Worm (Caenorhabditis elegans): ENCODE results near the gene mix-1.

Gene mix-1

DNA sequence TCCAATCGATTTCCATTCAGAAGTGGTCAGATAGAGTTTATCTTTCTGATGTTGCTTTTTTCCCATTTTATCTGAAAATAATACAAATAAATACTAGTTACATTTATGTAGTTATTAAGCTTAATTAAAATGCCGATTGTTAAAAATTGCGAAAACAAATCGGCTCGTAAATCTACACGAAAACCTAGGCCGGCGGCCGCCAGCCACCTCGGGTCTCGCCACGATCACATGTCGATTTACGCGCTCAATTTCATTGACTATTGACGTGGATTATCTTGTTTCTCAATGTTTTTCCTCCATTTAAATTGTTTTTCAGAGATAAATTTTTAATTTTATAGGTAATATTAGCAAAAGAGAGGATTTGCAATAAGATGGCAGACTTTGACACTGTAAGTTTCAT lies 48.5 kb downstream of the mix-1 start, which contains the start of the genes cyn-4 and copz-1 (continued):
- no peak for TF ChIP-seq die-1 (tag; optimal IDR thresholded peaks at IDR 0.05)
- TF ChIP-seq Y67H2A.10 (GFP tag; conservative IDR thresholded peaks at IDR 0.05) = 0 out of 2 replicates have a peak, but pooled peaks have one; percentile 42
- no peak for TF ChIP-seq akir-1 (GFP tag; optimal IDR thresholded peaks at IDR 0.05)
- TF ChIP-seq ceh-40 (GFP tag; IDR thresholded peaks at IDR 0.05) = no peak
- TF ChIP-seq attf-3 (GFP tag; conservative IDR thresholded peaks at IDR 0.05) = 0 out of 2 replicates have a peak, but pooled peaks have one; percentile 47
- 0 out of 2 replicates have a peak, but pooled peaks have one; percentile 37 for TF ChIP-seq ekl-4 (GFP tag; IDR thresholded peaks at IDR 0.05)
- TF ChIP-seq Y56A3A.18 (GFP tag; IDR thresholded peaks at IDR 0.05) = no peak
- peak; percentile 22; the same call in 1 of the 2 replicates for TF ChIP-seq cebp-1 (GFP tag; IDR thresholded peaks at IDR 0.05)
- peak; percentile 73 for TF ChIP-seq cebp-1 (tag; optimal IDR thresholded peaks at IDR 0.05)
- TF ChIP-seq let-526 (GFP tag; IDR thresholded peaks at IDR 0.05) = 0 out of 2 replicates have a peak, but pooled peaks have one; percentile 64
- peak; percentile 66 for TF ChIP-seq ceh-91 (GFP tag; IDR thresholded peaks at IDR 0.05)
- no peak for TF ChIP-seq lir-1 (GFP tag; conservative IDR thresholded peaks at IDR 0.05)
- TF ChIP-seq nfya-1 (tag; optimal IDR thresholded peaks at IDR 0.05; ENCODE audit: borderline replicate concordance, insufficient read depth) = no peak
- no peak for TF ChIP-seq F22D6.2 (tag; optimal IDR thresholded peaks at IDR 0.05)
- no peak for TF ChIP-seq hmg-20 (GFP tag; IDR thresholded peaks at IDR 0.05)
- peak; percentile 37 for TF ChIP-seq tbp1 (GFP tag; optimal IDR thresholded peaks at IDR 0.05)
- TF ChIP-seq F55B11.4 (tag; optimal IDR thresholded peaks at IDR 0.05; ENCODE audit: borderline replicate concordance, insufficient read depth) = no peak
- TF ChIP-seq chd-7 (tag; optimal IDR thresholded peaks at IDR 0.05) = no peak
- TF ChIP-seq ZK185.1 (tag; optimal IDR thresholded peaks at IDR 0.05; ENCODE audit: poor library complexity, severe bottlenecking) = peak; percentile 82
- no peak for TF ChIP-seq ceh-100 (GFP tag; IDR thresholded peaks at IDR 0.05)
- peak in 1 of 3 experiments; percentile 60 for TF ChIP-seq lin-35 (GFP tag; optimal IDR thresholded peaks at IDR 0.05)
- TF ChIP-seq rec-8 (tag; optimal IDR thresholded peaks at IDR 0.05) = no peak
- peak; percentile 87 for TF ChIP-seq athp-1 (tag; optimal IDR thresholded peaks at IDR 0.05)
- no peak for TF ChIP-seq atf-7 (tag; optimal IDR thresholded peaks at IDR 0.05)
- no peak for TF ChIP-seq F49E8.2 (tag; optimal IDR thresholded peaks at IDR 0.05; ENCODE audit: insufficient read depth)
- TF ChIP-seq F37B4.10 (GFP tag; IDR thresholded peaks at IDR 0.05) = no peak
- TF ChIP-seq snpc-1.3 (tag; optimal IDR thresholded peaks at IDR 0.05; ENCODE audit: insufficient read depth) = peak; percentile 43
- peak; percentile 71; the same call in 1 of the 2 replicates for TF ChIP-seq aptf-2 (GFP tag; conservative IDR thresholded peaks at IDR 0.05)
- TF ChIP-seq ztf-18 (tag; optimal IDR thresholded peaks at IDR 0.05) = peak; percentile 6
- peak; percentile 58 for TF ChIP-seq madf-10 (tag; optimal IDR thresholded peaks at IDR 0.05)
- peak; percentile 52; the same call in 1 of the 2 replicates for TF ChIP-seq egl-44 (GFP tag; IDR thresholded peaks at IDR 0.05)
- no peak for TF ChIP-seq ztf-22 (GFP tag; optimal IDR thresholded peaks at IDR 0.05)
- TF ChIP-seq unc-130 (GFP tag; optimal IDR thresholded peaks at IDR 0.05) = peak; percentile 83
- TF ChIP-seq bed-2 (GFP tag; IDR thresholded peaks at IDR 0.05) = 0 out of 2 replicates have a peak, but pooled peaks have one; percentile 56
- no peak for TF ChIP-seq ztf-3 (GFP tag; optimal IDR thresholded peaks at IDR 0.05)
- TF ChIP-seq Y95B8A.8 (GFP tag; IDR thresholded peaks at IDR 0.05) = no peak
- peak; percentile 6 for TF ChIP-seq F23B12.7 (tag; optimal IDR thresholded peaks at IDR 0.05; ENCODE audit: insufficient read depth)
- TF ChIP-seq B0261.1 (tag; optimal IDR thresholded peaks at IDR 0.05) = no peak
- peak; percentile 61 for TF ChIP-seq snpc-3.4 (tag; optimal IDR thresholded peaks at IDR 0.05)
- TF ChIP-seq ceh-27 (GFP tag; optimal IDR thresholded peaks at IDR 0.05) = peak; percentile 86

Data from whole organism, young adult.